Fruit fly (Drosophila melanogaster) whole organism, prepupa: Measurements from ENCODE around the gene Npc2f.

Experiments
- Blimp-1 ChIP-seq: fragments of 200-800 bp; sonication (Bioruptor generic); optimal IDR thresholded peaks from 3 replicates; lab custom pipeline; 2017; ENCODE audit warnings: missing biosample characterization, missing genetic modification characterization, mild to moderate bottlenecking, moderate library complexity, missing genetic modification reagents
- CG10669 ChIP-seq: fragments of 200-800 bp; sonication (Bioruptor generic); optimal IDR thresholded peaks from 3 replicates; lab custom pipeline; 2018; ENCODE audit warnings: missing biosample characterization, mild to moderate bottlenecking, missing genetic modification characterization, moderate library complexity
- CG11294 ChIP-seq: fragments of 200-800 bp; sonication (Bioruptor generic); IDR thresholded peaks from 2 replicates; pipeline ENCODE4 v1.3.6; 2022; ENCODE audit warnings: missing biosample characterization, missing genetic modification characterization
- CG11902 ChIP-seq: fragments of 200-800 bp; sonication (Bioruptor generic); optimal IDR thresholded peaks from 3 replicates; lab custom pipeline; 2016; ENCODE audit warnings: missing biosample characterization, missing genetic modification characterization
- CG1621 ChIP-seq: fragments of 200-800 bp; sonication (Bioruptor generic); optimal IDR thresholded peaks from 3 replicates; lab custom pipeline; 2018; ENCODE audit warnings: missing biosample characterization, mild to moderate bottlenecking, missing genetic modification characterization
- CG16779 ChIP-seq: fragments of 200-800 bp; sonication (Bioruptor generic); optimal IDR thresholded peaks from 3 replicates; lab custom pipeline; 2017; ENCODE audit warnings: missing biosample characterization, mild to moderate bottlenecking, missing genetic modification characterization
- CG31627 ChIP-seq: fragments of 200-800 bp; sonication (Bioruptor generic); optimal IDR thresholded peaks from 3 replicates; lab custom pipeline; 2016; ENCODE audit warnings: missing biosample characterization, missing genetic modification characterization
- CG32006 ChIP-seq: fragments of 200-800 bp; sonication (Bioruptor generic); optimal IDR thresholded peaks from 3 replicates; lab custom pipeline; 2017; ENCODE audit warnings: missing biosample characterization, mild to moderate bottlenecking, missing genetic modification characterization
- CG3919 ChIP-seq: fragments of 200-800 bp; sonication (Bioruptor generic); optimal IDR thresholded peaks from 3 replicates; lab custom pipeline; 2016; ENCODE audit warnings: missing biosample characterization, missing genetic modification characterization
- CG4318 ChIP-seq: fragments of 200-800 bp; sonication (Bioruptor generic); optimal IDR thresholded peaks from 3 replicates; lab custom pipeline; 2017; ENCODE audit warnings: missing biosample characterization, mild to moderate bottlenecking, missing genetic modification characterization
- CG6792 ChIP-seq: fragments of 200-800 bp; sonication (Bioruptor generic); optimal IDR thresholded peaks from 3 replicates; lab custom pipeline; 2016; ENCODE audit warnings: missing biosample characterization, missing genetic modification characterization
- CG6808 ChIP-seq: fragments of 200-800 bp; sonication (Bioruptor generic); optimal IDR thresholded peaks from 3 replicates; lab custom pipeline; 2017; ENCODE audit warnings: missing biosample characterization, missing genetic modification characterization, mild to moderate bottlenecking, moderate library complexity, missing genetic modification reagents
- CG6854 ChIP-seq: fragments of 200-800 bp; sonication (Bioruptor generic); optimal IDR thresholded peaks from 2 replicates; lab custom pipeline; 2017; ENCODE audit warnings: missing biosample characterization, mild to moderate bottlenecking, missing genetic modification characterization
- CG7368 ChIP-seq: fragments of 200-800 bp; sonication (Bioruptor generic); optimal IDR thresholded peaks from 3 replicates; lab custom pipeline; 2016; ENCODE audit warnings: missing biosample characterization, missing genetic modification characterization
- CG8119 ChIP-seq: fragments of 200-800 bp; sonication (Bioruptor generic); IDR thresholded peaks from 3 replicates; pipeline ENCODE4 v1.3.6; 2022; ENCODE audit warnings: missing biosample characterization, missing genetic modification characterization
- CG8319 ChIP-seq: fragments of 200-800 bp; sonication (Bioruptor generic); optimal IDR thresholded peaks from 3 replicates; lab custom pipeline; 2016; ENCODE audit warnings: missing biosample characterization, missing genetic modification characterization
- CG8632 ChIP-seq: fragments of 200-800 bp; sonication (Bioruptor generic); optimal IDR thresholded peaks from 3 replicates; lab custom pipeline; 2016; ENCODE audit warnings: missing biosample characterization, missing genetic modification characterization
- CG9139 ChIP-seq: fragments of 200-800 bp; sonication (Bioruptor generic); optimal IDR thresholded peaks from 3 replicates; lab custom pipeline; 2017; ENCODE audit warnings: missing biosample characterization, mild to moderate bottlenecking, missing genetic modification characterization
- Eip75B ChIP-seq: fragments of 200-800 bp; sonication (Bioruptor generic); optimal IDR thresholded peaks from 3 replicates; lab custom pipeline; 2016; ENCODE audit warnings: missing biosample characterization, missing genetic modification characterization
- Eip93F ChIP-seq: fragments of 200-800 bp; sonication (Bioruptor generic); optimal IDR thresholded peaks from 2 replicates; lab custom pipeline; 2016; ENCODE audit warnings: missing biosample characterization, mild to moderate bottlenecking, missing genetic modification characterization
- Ets21C ChIP-seq: fragments of 200-800 bp; sonication (Bioruptor generic); optimal IDR thresholded peaks from 3 replicates; lab custom pipeline; 2016; ENCODE audit warnings: missing biosample characterization, missing genetic modification characterization
- Gug ChIP-seq: fragments of 200-800 bp; sonication (Bioruptor generic); IDR thresholded peaks from 2 replicates; pipeline ENCODE4 v1.3.6; 2022; ENCODE audit warnings: missing biosample characterization, missing genetic modification characterization
- Hr38 ChIP-seq: sonication (Bioruptor generic); optimal IDR thresholded peaks from 2 replicates; lab custom pipeline; 2016; ENCODE audit warnings: missing biosample characterization, missing genetic modification characterization
- Hr39 ChIP-seq: fragments of 200-800 bp; sonication (Bioruptor generic); optimal IDR thresholded peaks from 2 replicates; lab custom pipeline; 2016; ENCODE audit warnings: missing biosample characterization, missing genetic modification characterization
- Hr4 ChIP-seq: fragments of 200-800 bp; sonication (Bioruptor generic); optimal IDR thresholded peaks from 3 replicates; lab custom pipeline; 2016; ENCODE audit warnings: missing biosample characterization, missing genetic modification characterization
- Sox14 ChIP-seq: fragments of 200-800 bp; sonication (Bioruptor generic); optimal IDR thresholded peaks from 3 replicates; lab custom pipeline; 2016; ENCODE audit warnings: missing biosample characterization, missing genetic modification characterization
- Sox15 ChIP-seq: fragments of 200-800 bp; sonication (Bioruptor generic); optimal IDR thresholded peaks from 3 replicates; lab custom pipeline; 2016; ENCODE audit warnings: missing biosample characterization, missing genetic modification characterization
- acj6 ChIP-seq: fragments of 200-800 bp; sonication (Bioruptor generic); optimal IDR thresholded peaks from 3 replicates; lab custom pipeline; 2016; ENCODE audit warnings: missing biosample characterization, missing genetic modification characterization
- cyc ChIP-seq: fragments of 200-800 bp; sonication (Bioruptor generic); optimal IDR thresholded peaks from 3 replicates; lab custom pipeline; 2016; ENCODE audit warnings: missing biosample characterization, missing genetic modification characterization
- dac ChIP-seq: fragments of 200-800 bp; sonication (Bioruptor generic); optimal IDR thresholded peaks from 2 replicates; lab custom pipeline; 2017; ENCODE audit warnings: missing biosample characterization, mild to moderate bottlenecking, missing genetic modification characterization
- dsx ChIP-seq: fragments of 200-800 bp; optimal IDR thresholded peaks from 3 replicates; lab custom pipeline; 2019; ENCODE audit warnings: missing biosample characterization, mild to moderate bottlenecking, missing genetic modification characterization, moderate library complexity; ENCODE audit not compliant: poor library complexity, severe bottlenecking
- esn ChIP-seq: fragments of 200-800 bp; sonication (Bioruptor generic); optimal IDR thresholded peaks from 2 replicates; lab custom pipeline; 2016; ENCODE audit warnings: missing biosample characterization, mild to moderate bottlenecking, missing genetic modification characterization, moderate library complexity
- fd85E ChIP-seq: fragments of 200-800 bp; sonication (Bioruptor generic); optimal IDR thresholded peaks from 3 replicates; lab custom pipeline; 2016; ENCODE audit warnings: missing biosample characterization, missing genetic modification characterization
- fkh ChIP-seq: fragments of 200-800 bp; sonication (Bioruptor generic); optimal IDR thresholded peaks from 3 replicates; lab custom pipeline; 2017; ENCODE audit warnings: missing biosample characterization, mild to moderate bottlenecking, missing genetic modification characterization, moderate library complexity
- lz ChIP-seq: fragments of 200-800 bp; sonication (Bioruptor generic); optimal IDR thresholded peaks from 3 replicates; lab custom pipeline; 2016; ENCODE audit warnings: missing biosample characterization, missing genetic modification characterization
- net ChIP-seq: fragments of 200-800 bp; sonication (Bioruptor generic); optimal IDR thresholded peaks from 3 replicates; lab custom pipeline; 2016; ENCODE audit warnings: missing biosample characterization, missing genetic modification characterization
- salr ChIP-seq, 2 experiments: fragments of 200-800 bp; sonication (Bioruptor generic); optimal IDR thresholded peaks; 3 replicates each; lab custom pipeline; 2016 to 2018; ENCODE audit warnings: missing biosample characterization in 2 of 2, missing genetic modification characterization in 2 of 2, mild to moderate bottlenecking in 1 of 2
- svp ChIP-seq: fragments of 200-800 bp; sonication (Bioruptor generic); peaks from one replicate; lab custom pipeline; 2016; ENCODE audit warnings: missing biosample characterization, missing genetic modification characterization
- topi ChIP-seq: fragments of 200-800 bp; sonication (Bioruptor generic); optimal IDR thresholded peaks from 3 replicates; lab custom pipeline; 2016; ENCODE audit warnings: missing biosample characterization, missing genetic modification characterization
- vri ChIP-seq: fragments of 200-800 bp; sonication (Bioruptor generic); optimal IDR thresholded peaks from 3 replicates; lab custom pipeline; 2016; ENCODE audit warnings: missing biosample characterization, mild to moderate bottlenecking, missing genetic modification characterization

The Npc2f gene

dm6 chr3R:24134580-24134979 lies 3.1 kb upstream of the Npc2f start, which contains the start of gene Sec10:
TSS of gene Sec10 (plus strand) at chr3R:24134831.
- TF ChIP-seq fkh (GFP tag; lab: Kevin White, UChicago), result peak; percentile 95
- no peak for TF ChIP-seq CG3919 (GFP tag; lab: Kevin White, UChicago)
- peak; percentile 34 for TF ChIP-seq CG6854 (GFP tag; lab: Kevin White, UChicago)
- TF ChIP-seq esn (GFP tag; lab: Kevin White, UChicago), result peak; percentile 11

- peak; percentile 63 for TF ChIP-seq svp (GFP tag; lab: Kevin White, UChicago)
- no peak for TF ChIP-seq Ets21C (GFP tag; lab: Kevin White, UChicago)
- TF ChIP-seq Sox15 (GFP tag; lab: Kevin White, UChicago), result no peak
- TF ChIP-seq fkh (GFP tag; lab: Kevin White, UChicago), result peak; percentile 55
- peak; percentile 28 for TF ChIP-seq vri (GFP tag; lab: Kevin White, UChicago)
- TF ChIP-seq CG7368 (GFP tag; lab: Kevin White, UChicago), result no peak
These were observed 1.1 kb downstream of the Npc2f start for dm6 chr3R:24138478-24139455.

DNA sequence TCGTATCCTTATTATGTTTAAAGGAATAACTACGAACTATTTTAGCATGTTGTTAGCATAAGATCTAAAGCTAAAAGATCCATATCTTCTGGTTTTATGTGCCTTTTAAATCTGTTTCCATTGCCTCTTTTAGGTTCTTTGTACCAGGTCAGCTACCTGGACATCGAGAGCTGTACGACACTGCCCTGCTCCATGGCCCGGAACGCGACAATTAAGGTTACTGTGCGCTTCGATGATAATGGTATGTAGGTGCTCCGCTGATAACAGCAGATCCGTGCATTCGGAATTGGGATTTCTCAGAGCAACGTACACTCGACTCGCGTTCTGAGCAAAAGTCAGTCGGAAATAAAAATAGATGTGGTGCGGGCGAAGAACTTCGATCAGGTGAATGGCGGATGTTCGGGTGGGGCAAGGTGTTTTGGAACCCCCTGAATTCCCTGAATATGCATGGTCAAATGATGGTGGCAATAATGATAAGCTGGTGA lies 2.0 kb downstream of the Npc2f start:
- TF ChIP-seq svp (GFP tag; lab: Kevin White, UChicago) (peak; percentile 98), Eip75B (no peak), CG6792 (no peak), Ets21C (GFP tag; lab: Kevin White, UChicago) (no peak), CG31627 (no peak), fd85E (GFP tag; lab: Kevin White, UChicago) (no peak)
- TF ChIP-seq, all 60 proteins: peak for 1

dm6 chr3R:24141013-24141592 lies 3.4 kb downstream of the Npc2f start, which contains the start of gene Kal1:
TSS of gene Kal1 (plus strand) at chr3R:24141395.
- TF ChIP-seq Sox15 (GFP tag; lab: Kevin White, UChicago), result peak; percentile 94
- TF ChIP-seq CG32006, result peak; percentile 97
- TF ChIP-seq Hr4 (GFP tag; lab: Kevin White, UChicago), result peak; percentile 92
- TF ChIP-seq Gug (GFP tag; lab: Robert Waterston, UW), result peak; percentile 96
- TF ChIP-seq Hr39 (GFP tag; lab: Kevin White, UChicago), result peak; percentile 81
- peak; percentile 99 for TF ChIP-seq CG6792
- peak; percentile 99 for TF ChIP-seq CG8119 (GFP tag; lab: Robert Waterston, UW)
- peak; percentile 96 for TF ChIP-seq vri (GFP tag; lab: Kevin White, UChicago)
- peak; percentile 98 for TF ChIP-seq dsx (GFP tag; lab: Kevin White, UChicago)
- TF ChIP-seq Eip75B, result peak; percentile 95
- TF ChIP-seq CG6854 (GFP tag; lab: Kevin White, UChicago), result peak; percentile 98
- peak; percentile 98 for TF ChIP-seq CG8632
- TF ChIP-seq CG1621 (tag; lab: Kevin White, UChicago), result peak; percentile 97
- TF ChIP-seq CG4318 (GFP tag; lab: Kevin White, UChicago), result peak; percentile 87
- no peak for TF ChIP-seq Hr38
- peak; percentile 97 for TF ChIP-seq Eip93F (GFP tag; lab: Kevin White, UChicago)
- peak; percentile 98 for TF ChIP-seq svp (GFP tag; lab: Kevin White, UChicago)
- TF ChIP-seq dac (GFP tag; lab: Kevin White, UChicago), result peak; percentile 92
- TF ChIP-seq fkh (GFP tag; lab: Kevin White, UChicago), result peak; percentile 36
- peak; percentile 98 for TF ChIP-seq CG6808
- TF ChIP-seq salr (GFP tag; optimal IDR thresholded peaks at IDR 0.05; lab: Kevin White, UChicago), result peak; percentile 91 to 94
- TF ChIP-seq CG9139 (GFP tag; lab: Kevin White, UChicago), result peak; percentile 98
- TF ChIP-seq cyc (GFP tag; lab: Kevin White, UChicago), result peak; percentile 91
- TF ChIP-seq acj6 (GFP tag; lab: Kevin White, UChicago), result peak; percentile 98
- TF ChIP-seq CG16779 (tag; lab: Kevin White, UChicago), result peak; percentile 97
- peak; percentile 92 for TF ChIP-seq fd85E (GFP tag; lab: Kevin White, UChicago)
- peak; percentile 93 for TF ChIP-seq Sox14 (GFP tag; lab: Kevin White, UChicago)
- TF ChIP-seq CG11902 (GFP tag; lab: Kevin White, UChicago), result peak; percentile 92
- peak; percentile 97 for TF ChIP-seq CG10669
- peak; percentile 94 for TF ChIP-seq CG11294 (GFP tag; lab: Robert Waterston, UW)
- peak; percentile 94 for TF ChIP-seq Blimp-1 (GFP tag; lab: Kevin White, UChicago)
- peak; percentile 94 for TF ChIP-seq CG8319 (GFP tag; lab: Kevin White, UChicago)
- peak; percentile 91 for TF ChIP-seq lz
- peak; percentile 93 for TF ChIP-seq topi (GFP tag; lab: Kevin White, UChicago)
- TF ChIP-seq esn (GFP tag; lab: Kevin White, UChicago), result peak; percentile 98
- TF ChIP-seq net (GFP tag; lab: Kevin White, UChicago), result peak; percentile 97
